Fruit fly (Drosophila melanogaster): Measurements from ENCODE around the gene AOX1.

dm6 chr3R:15554733-15555132, 17.6 kb upstream of the AOX1 start:
- TF ChIP-seq CG8478 (optimal IDR thresholded peaks at IDR 0.05) (no peak), psq (optimal IDR thresholded peaks at IDR 0.05) (no peak), usp (GFP tag; optimal IDR thresholded peaks at IDR 0.05) (no peak), Dll (optimal IDR thresholded peaks at IDR 0.05) (no peak), pan (optimal IDR thresholded peaks at IDR 0.05) (no peak)
